Fruit fly (Drosophila melanogaster) whole organism, embryonic: ENCODE results near the gene Spx.

Experiments
- Blimp-1 ChIP-seq: fragments of 200-800 bp; sonication (Bioruptor generic); optimal IDR thresholded peaks from 3 replicates; lab custom pipeline; 2018; ENCODE audit warnings: missing biosample characterization, missing genetic modification characterization, mild to moderate bottlenecking, moderate library complexity, missing genetic modification reagents
- Bteb2 ChIP-seq: fragments of 200-800 bp; sonication (Bioruptor generic); optimal IDR thresholded peaks from 2 replicates; lab custom pipeline; 2016; ENCODE audit warnings: missing biosample characterization, missing genetic modification characterization
- CG10209 ChIP-seq: fragments of 200-800 bp; sonication (Bioruptor generic); optimal IDR thresholded peaks from 3 replicates; lab custom pipeline; 2017; ENCODE audit warnings: missing biosample characterization, mild to moderate bottlenecking, missing genetic modification characterization, missing genetic modification reagents
- CG10565 ChIP-seq: fragments of 200-800 bp; sonication (Bioruptor generic); optimal IDR thresholded peaks from 3 replicates; lab custom pipeline; 2016; ENCODE audit warnings: missing biosample characterization, mild to moderate bottlenecking, missing genetic modification characterization
- CG11093 ChIP-seq: fragments of 200-800 bp; sonication (Bioruptor generic); IDR thresholded peaks from 3 replicates; pipeline ENCODE4 v1.3.6; 2022; ENCODE audit warnings: missing biosample characterization, missing genetic modification characterization
- CG11695 ChIP-seq: fragments of 200-800 bp; sonication (Bioruptor generic); IDR thresholded peaks from 3 replicates; pipeline ENCODE4 v1.3.6; 2022; ENCODE audit warnings: missing biosample characterization, missing genetic modification characterization
- CG12219 ChIP-seq: fragments of 200-800 bp; sonication (Bioruptor generic); optimal IDR thresholded peaks from 3 replicates; lab custom pipeline; 2018; ENCODE audit warnings: missing biosample characterization, mild to moderate bottlenecking, missing genetic modification characterization
- CG12391 ChIP-seq: fragments of 200-800 bp; sonication (Bioruptor generic); optimal IDR thresholded peaks from 3 replicates; lab custom pipeline; 2018; ENCODE audit warnings: missing biosample characterization, mild to moderate bottlenecking, missing genetic modification characterization, moderate library complexity
- CG1529 ChIP-seq: fragments of 200-800 bp; sonication (Bioruptor generic); optimal IDR thresholded peaks from 3 replicates; lab custom pipeline; 2018; ENCODE audit warnings: missing biosample characterization, missing genetic modification characterization
- CG15479 ChIP-seq: fragments of 200-800 bp; sonication (Bioruptor generic); optimal IDR thresholded peaks from 3 replicates; lab custom pipeline; 2019; ENCODE audit warnings: missing biosample characterization, mild to moderate bottlenecking, missing genetic modification characterization, moderate library complexity
- CG15601 ChIP-seq: fragments of 200-800 bp; sonication (Bioruptor generic); optimal IDR thresholded peaks from 3 replicates; lab custom pipeline; 2019; ENCODE audit warnings: missing biosample characterization, mild to moderate bottlenecking, missing genetic modification characterization, moderate library complexity
- CG17385 ChIP-seq: fragments of 200-800 bp; sonication (Bioruptor generic); optimal IDR thresholded peaks from 3 replicates; lab custom pipeline; 2018; ENCODE audit warnings: missing biosample characterization, mild to moderate bottlenecking, missing genetic modification characterization
- CG18599 ChIP-seq: fragments of 200-800 bp; sonication (Bioruptor generic); optimal IDR thresholded peaks from 3 replicates; lab custom pipeline; 2017; ENCODE audit warnings: missing biosample characterization, missing genetic modification characterization, mild to moderate bottlenecking, moderate library complexity, missing genetic modification reagents
- CG3163 ChIP-seq: fragments of 200-800 bp; sonication (Bioruptor generic); optimal IDR thresholded peaks from 3 replicates; lab custom pipeline; 2016; ENCODE audit warnings: missing biosample characterization, missing genetic modification characterization
- CG32767 ChIP-seq: fragments of 200-800 bp; sonication (Bioruptor generic); IDR thresholded peaks from 2 replicates; pipeline ENCODE4 v1.3.6; 2022; ENCODE audit warnings: missing biosample characterization, missing genetic modification characterization
- CG34422 ChIP-seq: fragments of 200-800 bp; sonication (Bioruptor generic); IDR thresholded peaks from 3 replicates; pipeline ENCODE4 v1.3.6; 2022; ENCODE audit warnings: missing biosample characterization, missing genetic modification characterization
- CG4360 ChIP-seq: fragments of 200-800 bp; sonication (Bioruptor generic); IDR thresholded peaks from 2 replicates; pipeline ENCODE4 v1.3.6; 2022; ENCODE audit warnings: missing biosample characterization, missing genetic modification characterization
- CG4424 ChIP-seq: fragments of 200-800 bp; sonication (Bioruptor generic); optimal IDR thresholded peaks from 3 replicates; lab custom pipeline; 2016; ENCODE audit warnings: missing biosample characterization, missing genetic modification characterization
- CG8478 ChIP-seq: fragments of >200 bp; optimal IDR thresholded peaks from 2 replicates; lab custom pipeline; 2018
- CG9727 ChIP-seq: fragments of 200-800 bp; sonication (Bioruptor generic); optimal IDR thresholded peaks from 3 replicates; lab custom pipeline; 2017; ENCODE audit warnings: missing biosample characterization, mild to moderate bottlenecking, missing genetic modification characterization
- HLH3B ChIP-seq: fragments of 200-800 bp; sonication (Bioruptor generic); IDR thresholded peaks from 2 replicates; pipeline ENCODE4 v1.3.6; 2022; ENCODE audit warnings: missing biosample characterization, missing genetic modification characterization
- MESR4 ChIP-seq: fragments of 200-800 bp; sonication (Bioruptor generic); optimal IDR thresholded peaks from 2 replicates; lab custom pipeline; 2018; ENCODE audit warnings: missing biosample characterization, mild to moderate bottlenecking, missing genetic modification characterization, moderate library complexity
- MTF-1 ChIP-seq: fragments of 200-800 bp; sonication (Bioruptor generic); optimal IDR thresholded peaks from 2 replicates; lab custom pipeline; 2018; ENCODE audit warnings: missing biosample characterization, mild to moderate bottlenecking, missing genetic modification characterization, borderline replicate concordance
- Med ChIP-seq: fragments of 200-800 bp; sonication (Bioruptor generic); peaks from one replicate; lab custom pipeline; 2016; ENCODE audit warnings: missing biosample characterization, missing genetic modification characterization, mild to moderate bottlenecking, inconsistent platforms, moderate library complexity
- NC2β ChIP-seq: fragments of 200-800 bp; sonication (Bioruptor generic); optimal IDR thresholded peaks from 2 replicates; lab custom pipeline; 2016; ENCODE audit warnings: missing biosample characterization, missing genetic modification characterization
- Rfx ChIP-seq: fragments of 200-800 bp; sonication (Bioruptor generic); IDR thresholded peaks from 2 replicates; pipeline ENCODE4 v1.3.6; 2022; ENCODE audit warnings: missing biosample characterization, missing genetic modification characterization
- YL-1 ChIP-seq: fragments of 200-800 bp; sonication (Bioruptor generic); optimal IDR thresholded peaks from 3 replicates; lab custom pipeline; 2017; ENCODE audit warnings: missing biosample characterization, mild to moderate bottlenecking, missing genetic modification characterization
- bigmax ChIP-seq: fragments of 200-800 bp; sonication (Bioruptor generic); optimal IDR thresholded peaks from 2 replicates; lab custom pipeline; 2018; ENCODE audit warnings: missing biosample characterization, mild to moderate bottlenecking, missing genetic modification characterization
- cad ChIP-seq: fragments of >200 bp; optimal IDR thresholded peaks from 2 replicates; lab custom pipeline; 2017; ENCODE audit warnings: missing biosample characterization, missing genetic modification characterization
- cg ChIP-seq: fragments of 200-800 bp; sonication (Bioruptor generic); optimal IDR thresholded peaks from 3 replicates; lab custom pipeline; 2019; ENCODE audit warnings: missing biosample characterization, mild to moderate bottlenecking, missing genetic modification characterization, moderate library complexity
- chinmo ChIP-seq: fragments of 200-800 bp; sonication (Bioruptor generic); IDR thresholded peaks from 4 replicates; pipeline ENCODE4 v1.3.6; 2022; ENCODE audit warnings: missing biosample characterization, missing genetic modification characterization; ENCODE audit not compliant: partially characterized antibody
- corto ChIP-seq: fragments of 200-800 bp; sonication (Bioruptor generic); optimal IDR thresholded peaks from 2 replicates; lab custom pipeline; 2016; ENCODE audit warnings: missing biosample characterization, mild to moderate bottlenecking, missing genetic modification characterization, moderate library complexity
- crol ChIP-seq: fragments of 200-800 bp; sonication (Bioruptor generic); IDR thresholded peaks from 2 replicates; pipeline ENCODE4 v1.3.6; 2022; ENCODE audit warnings: missing biosample characterization, missing genetic modification characterization
- da ChIP-seq: fragments of 200-800 bp; sonication (Bioruptor generic); optimal IDR thresholded peaks from 2 replicates; lab custom pipeline; 2016; ENCODE audit warnings: missing biosample characterization, missing genetic modification characterization
- dan ChIP-seq: fragments of 200-800 bp; sonication (Bioruptor generic); IDR thresholded peaks from 2 replicates; pipeline ENCODE4 v1.3.6; 2022; ENCODE audit warnings: missing biosample characterization, missing genetic modification characterization
- gce ChIP-seq: fragments of 200-800 bp; sonication (Bioruptor generic); IDR thresholded peaks from 3 replicates; pipeline ENCODE4 v1.3.6; 2022; ENCODE audit warnings: missing biosample characterization, missing genetic modification characterization
- insv ChIP-seq, 2 experiments: fragments of 200-800 bp; sonication (Bioruptor generic); optimal IDR thresholded peaks; 3 replicates each; lab custom pipeline; 2016 to 2018; ENCODE audit warnings: missing biosample characterization in 2 of 2, missing genetic modification characterization in 2 of 2
- nerfin-1 ChIP-seq: fragments of 200-800 bp; sonication (Bioruptor generic); optimal IDR thresholded peaks from 3 replicates; lab custom pipeline; 2019; ENCODE audit warnings: missing biosample characterization, mild to moderate bottlenecking, missing genetic modification characterization, moderate library complexity
- sima ChIP-seq: fragments of 200-800 bp; sonication (Bioruptor generic); optimal IDR thresholded peaks from 2 replicates; lab custom pipeline; 2016; ENCODE audit warnings: missing biosample characterization, missing genetic modification characterization
- sisA ChIP-seq: fragments of 200-800 bp; sonication (Bioruptor generic); IDR thresholded peaks from 2 replicates; pipeline ENCODE4 v1.3.6; 2022; ENCODE audit warnings: missing biosample characterization, missing genetic modification characterization
- slou ChIP-seq: fragments of 200-800 bp; sonication (Bioruptor generic); optimal IDR thresholded peaks from 3 replicates; lab custom pipeline; 2016; ENCODE audit warnings: missing biosample characterization, missing genetic modification characterization
- sna ChIP-seq: fragments of 200-800 bp; sonication (Bioruptor generic); IDR thresholded peaks from 2 replicates; pipeline ENCODE4 v1.3.6; 2022; ENCODE audit warnings: missing biosample characterization, missing genetic modification characterization; ENCODE audit not compliant: partially characterized antibody

The Spx gene

DNA sequence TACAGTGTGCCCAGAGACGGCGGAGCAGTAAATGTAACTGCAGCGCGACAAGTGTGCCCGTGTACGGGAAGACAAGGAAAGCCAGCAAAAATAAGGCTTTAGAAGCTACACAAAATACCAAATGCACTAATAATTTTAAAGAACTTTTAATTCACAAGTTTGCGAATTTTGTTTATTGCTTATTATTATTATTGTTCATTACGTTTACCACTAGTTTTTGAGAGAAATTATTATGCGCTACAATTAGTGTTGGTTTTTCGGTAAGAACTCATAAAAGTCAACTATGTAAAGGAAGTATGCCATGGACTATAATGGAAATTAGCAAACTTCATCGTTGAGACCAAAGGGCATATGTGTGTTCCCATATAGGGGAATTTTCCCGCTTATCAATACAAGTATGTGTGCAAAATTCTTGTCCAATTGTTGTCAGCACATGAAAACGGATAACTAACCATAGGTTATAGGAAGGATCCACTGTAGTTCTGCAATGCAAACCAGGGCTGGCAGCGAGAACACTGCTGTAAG is 11.6 kb downstream of the Spx start, which contains the start of gene schlank (continued):
- TF ChIP-seq Med (GFP tag; lab: Kevin White, UChicago) (peak; percentile 85), CG4424 (GFP tag; lab: Kevin White, UChicago) (peak; percentile 30), cad (GFP tag; lab: Kevin White, UChicago) (no peak), crol (GFP tag; lab: Robert Waterston, UW) (no peak), CG3163 (GFP tag; lab: Kevin White, UChicago) (peak; percentile 3), sima (GFP tag; lab: Kevin White, UChicago) (no peak), slou (GFP tag; lab: Kevin White, UChicago) (peak; percentile 20), NC2β (GFP tag; lab: Kevin White, UChicago) (peak; percentile 60), CG8478 (lab: Kevin White, UChicago) (no peak), CG10565 (GFP tag; lab: Kevin White, UChicago) (no peak), CG18599 (GFP tag; lab: Kevin White, UChicago) (peak; percentile 6), insv (GFP tag; optimal IDR thresholded peaks at IDR 0.05; lab: Kevin White, UChicago) (peak in 1 of 2 experiments; percentile 12), CG1529 (no peak), CG15601 (tag; lab: Kevin White, UChicago) (no peak), gce (GFP tag; lab: Robert Waterston, UW) (no peak), CG10209 (GFP tag; lab: Kevin White, UChicago) (peak; percentile 17), Blimp-1 (GFP tag; lab: Kevin White, UChicago) (no peak)

DNA sequence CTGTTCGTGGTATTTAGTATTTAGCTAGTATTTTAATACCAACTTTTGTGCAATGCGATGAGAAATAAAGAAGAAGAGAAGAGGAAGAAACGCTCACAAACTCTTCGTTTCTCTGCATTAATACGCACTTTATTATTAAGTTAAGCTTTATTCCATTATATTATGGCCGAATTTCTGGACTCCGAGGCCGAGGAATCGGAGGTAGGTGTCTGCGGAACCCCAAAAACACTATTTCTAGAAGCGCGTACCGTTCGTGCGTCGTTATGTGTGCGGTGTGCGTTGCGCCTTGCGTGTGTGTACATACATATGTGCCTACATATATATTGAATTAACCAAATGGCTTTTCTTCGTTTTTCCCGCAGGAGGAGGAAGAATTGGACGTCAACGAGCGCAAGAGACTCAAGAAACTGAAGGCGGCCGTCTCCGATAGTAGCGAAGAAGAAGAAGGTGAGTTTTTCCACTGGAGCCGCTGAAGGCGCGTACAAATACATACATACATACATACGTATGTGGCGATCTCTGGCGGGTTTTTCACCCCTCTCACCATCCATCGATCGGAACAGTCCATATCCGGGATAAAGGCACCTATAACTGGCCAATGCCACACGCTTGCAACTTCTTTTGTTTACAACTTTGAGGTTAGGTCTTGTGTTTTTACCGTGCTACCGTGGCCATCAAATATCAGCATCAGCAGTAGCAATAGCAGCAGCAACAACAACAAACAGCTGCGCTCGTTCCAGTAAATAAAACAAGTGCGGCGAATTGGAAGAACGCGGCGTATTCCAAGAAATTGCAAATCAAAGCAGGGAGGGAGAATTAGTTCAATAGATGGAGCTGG is 12.3 kb downstream of the Spx start, which contains the start of gene Spt6:
Gene Spt6, plus strand, starts transcription at position 53 of the 838 bp plus-strand sequence.
- TF ChIP-seq Rfx (GFP tag; lab: Robert Waterston, UW), result no peak
- peak; percentile 59 for TF ChIP-seq cg (GFP tag; lab: Kevin White, UChicago)
- 0 out of 2 replicates have a peak, but pooled peaks have one; percentile 21 for TF ChIP-seq sna (GFP tag; lab: Robert Waterston, UW)
- TF ChIP-seq sisA, result no peak
- TF ChIP-seq corto (GFP tag; lab: Kevin White, UChicago), result peak; percentile 12
- 0 out of 4 replicates have a peak, but pooled peaks have one; percentile 68 for TF ChIP-seq chinmo (GFP tag; lab: Robert Waterston, UW)
- peak; percentile 78 for TF ChIP-seq CG4360 (GFP tag; lab: Robert Waterston, UW)
- TF ChIP-seq CG32767 (GFP tag; lab: Robert Waterston, UW), result peak; percentile 41
- no peak for TF ChIP-seq Bteb2 (GFP tag; lab: Kevin White, UChicago)
- no peak for TF ChIP-seq CG12391 (tag; lab: Kevin White, UChicago)
- peak; percentile 70 for TF ChIP-seq YL-1 (GFP tag; lab: Kevin White, UChicago)
- peak; percentile 69 for TF ChIP-seq crol (GFP tag; lab: Robert Waterston, UW)
- no peak for TF ChIP-seq HLH3B (GFP tag; lab: Robert Waterston, UW)
- no peak for TF ChIP-seq dan
- no peak for TF ChIP-seq MTF-1
- no peak for TF ChIP-seq da
- TF ChIP-seq CG17385 (GFP tag; lab: Kevin White, UChicago), result peak; percentile 96
- peak; percentile 40; the same call in 1 of the 3 replicates for TF ChIP-seq CG34422 (GFP tag; lab: Robert Waterston, UW)
- no peak for TF ChIP-seq CG11695 (GFP tag; lab: Robert Waterston, UW)
- peak; percentile 91 for TF ChIP-seq MESR4 (GFP tag; lab: Kevin White, UChicago)
- 0 out of 3 replicates have a peak, but pooled peaks have one; percentile 4 for TF ChIP-seq CG11093 (GFP tag; lab: Robert Waterston, UW)
- TF ChIP-seq nerfin-1, result peak; percentile 51
- TF ChIP-seq CG12219 (GFP tag; lab: Kevin White, UChicago), result no peak
- no peak for TF ChIP-seq CG9727
- TF ChIP-seq bigmax (GFP tag; lab: Kevin White, UChicago), result peak; percentile 95
- peak; percentile 67 for TF ChIP-seq CG15479 (GFP tag; lab: Kevin White, UChicago)
- TF ChIP-seq, all 482 proteins: peak for 15
